Worm (Caenorhabditis elegans) whole organism, young adult: ENCODE results near the gene srj-10.

Source experiments
- D2030.7 ChIP-seq: fragments of 200-800 bp; sonication (Bioruptor generic); IDR thresholded peaks from 2 replicates; pipeline ENCODE4 v1.3.6; 2022; ENCODE audit warnings: missing genetic modification reagents, missing genetic modification characterization, missing compliant biosample characterization
- F10E7.11 ChIP-seq: sonication (generic microtip); optimal IDR thresholded peaks from 2 replicates; lab custom pipeline; 2017; ENCODE audit warnings: mild to moderate bottlenecking, missing genetic modification characterization, moderate library complexity, missing compliant biosample characterization
- F23B12.7 ChIP-seq: sonication (generic microtip); optimal IDR thresholded peaks from 2 replicates; lab custom pipeline; 2017; ENCODE audit warnings: missing genetic modification characterization, mild to moderate bottlenecking, missing compliant biosample characterization, antibody characterized with exemption, moderate library complexity; ENCODE audit not compliant: insufficient read depth
- K11D2.4 ChIP-seq: fragments of 200-800 bp; sonication (Bioruptor generic); IDR thresholded peaks from 2 replicates; pipeline ENCODE4 v1.3.6; 2022; ENCODE audit warnings: missing genetic modification reagents, missing genetic modification characterization, missing compliant biosample characterization
- T07F8.4 ChIP-seq: sonication (generic microtip); optimal IDR thresholded peaks from 2 replicates; lab custom pipeline; 2016; ENCODE audit warnings: mild to moderate bottlenecking, missing genetic modification characterization, moderate library complexity, missing compliant biosample characterization
- Y56A3A.18 ChIP-seq: fragments of 200-800 bp; sonication (Bioruptor generic); IDR thresholded peaks from 2 replicates; pipeline ENCODE4 v1.3.6; 2022; ENCODE audit warnings: missing genetic modification reagents, missing genetic modification characterization, missing compliant biosample characterization
- akir-1 ChIP-seq: fragments of 200-800 bp; sonication (Bioruptor generic); optimal IDR thresholded peaks from 2 replicates; lab custom pipeline; 2018; ENCODE audit warnings: mild to moderate bottlenecking, missing genetic modification characterization, moderate library complexity, missing compliant biosample characterization
- aptf-2 ChIP-seq: fragments of 200-800 bp; sonication (Bioruptor generic); conservative IDR thresholded peaks from 2 replicates; pipeline ENCODE4 v1.3.6; 2022; ENCODE audit warnings: missing genetic modification reagents, missing genetic modification characterization, missing compliant biosample characterization
- aptf-3 ChIP-seq: fragments of 200-800 bp; sonication (Bioruptor generic); IDR thresholded peaks from 2 replicates; pipeline ENCODE4 v1.3.6; 2022; ENCODE audit warnings: missing genetic modification characterization, missing compliant biosample characterization
- athp-1 ChIP-seq: sonication (generic microtip); optimal IDR thresholded peaks from 2 replicates; lab custom pipeline; 2017; ENCODE audit warnings: mild to moderate bottlenecking, missing genetic modification characterization, missing compliant biosample characterization
- cebp-1 ChIP-seq, 2 experiments: fragments of 200-800 bp in 1 of 2; sonication (Bioruptor generic) in 1 of 2; sonication (generic microtip) in 1 of 2; IDR thresholded peaks in 1 of 2; optimal IDR thresholded peaks in 1 of 2; 2 replicates each; pipeline versions ENCODE4 v1.3.6 to Lab custom; 2017 to 2022; ENCODE audit warnings: missing compliant biosample characterization in 2 of 2, missing genetic modification characterization in 2 of 2, mild to moderate bottlenecking in 1 of 2, missing genetic modification reagents in 1 of 2, moderate library complexity in 1 of 2
- ceh-58 ChIP-seq: fragments of 200-800 bp; sonication (Bioruptor generic); IDR thresholded peaks from 2 replicates; pipeline ENCODE4 v1.3.6; 2022; ENCODE audit warnings: missing genetic modification characterization, missing compliant biosample characterization
- dox-1 ChIP-seq: fragments of 200-800 bp; sonication (Bioruptor generic); IDR thresholded peaks from 2 replicates; pipeline ENCODE4 v1.3.6; 2022; ENCODE audit warnings: missing genetic modification reagents, missing genetic modification characterization, missing compliant biosample characterization
- dpff-1 ChIP-seq: sonication (generic microtip); optimal IDR thresholded peaks from 2 replicates; lab custom pipeline; 2017; ENCODE audit warnings: mild to moderate bottlenecking, missing genetic modification characterization, missing compliant biosample characterization
- egl-18 ChIP-seq: fragments of 200-800 bp; sonication (Bioruptor generic); IDR thresholded peaks from 2 replicates; pipeline ENCODE4 v1.3.6; 2022; ENCODE audit warnings: missing genetic modification reagents, missing genetic modification characterization, missing compliant biosample characterization
- egrh-3 ChIP-seq: fragments of 200-800 bp; sonication (Bioruptor generic); IDR thresholded peaks from 2 replicates; pipeline ENCODE4 v1.3.6; 2022; ENCODE audit warnings: missing genetic modification reagents, missing genetic modification characterization, missing compliant biosample characterization
- ets-4 ChIP-seq: fragments of 200-800 bp; sonication (Bioruptor generic); optimal IDR thresholded peaks from 2 replicates; lab custom pipeline; 2018; ENCODE audit warnings: mild to moderate bottlenecking, missing genetic modification characterization, missing compliant biosample characterization
- hlh-12 ChIP-seq: sonication (generic microtip); optimal IDR thresholded peaks from 2 replicates; lab custom pipeline; 2016; ENCODE audit warnings: missing genetic modification characterization, missing compliant biosample characterization
- hrde-1 ChIP-seq: sonication (generic microtip); optimal IDR thresholded peaks from 2 replicates; lab custom pipeline; 2016; ENCODE audit warnings: missing genetic modification characterization, mild to moderate bottlenecking, missing compliant biosample characterization, moderate library complexity, missing genotype, missing genetic modification reagents, borderline replicate concordance
- lin-40 ChIP-seq: sonication (generic microtip); optimal IDR thresholded peaks from 2 replicates; lab custom pipeline; 2016; ENCODE audit warnings: missing genetic modification characterization, mild to moderate bottlenecking, missing compliant biosample characterization, missing genotype, missing genetic modification reagents
- lir-1 ChIP-seq: fragments of 200-800 bp; sonication (Bioruptor generic); conservative IDR thresholded peaks from 2 replicates; pipeline ENCODE4 v1.3.6; 2022; ENCODE audit warnings: missing genetic modification reagents, missing genetic modification characterization, missing compliant biosample characterization
- lsl-1 ChIP-seq: fragments of 200-800 bp; sonication (Bioruptor generic); optimal IDR thresholded peaks from 2 replicates; lab custom pipeline; 2018; ENCODE audit warnings: mild to moderate bottlenecking, missing genetic modification characterization, moderate library complexity, missing compliant biosample characterization
- madf-10 ChIP-seq: sonication (generic microtip); optimal IDR thresholded peaks from 2 replicates; lab custom pipeline; 2016; ENCODE audit warnings: mild to moderate bottlenecking, missing genetic modification characterization, missing compliant biosample characterization
- madf-6 ChIP-seq: fragments of 200-800 bp; sonication (Bioruptor generic); IDR thresholded peaks from 2 replicates; pipeline ENCODE4 v1.3.6; 2022; ENCODE audit warnings: missing genetic modification reagents, missing genetic modification characterization, missing compliant biosample characterization
- mel-28 ChIP-seq: sonication (generic microtip); optimal IDR thresholded peaks from 2 replicates; lab custom pipeline; 2016; ENCODE audit warnings: borderline replicate concordance, mild to moderate bottlenecking, missing genetic modification characterization, missing compliant biosample characterization
- nfya-2 ChIP-seq: fragments of 200-800 bp; sonication (Bioruptor generic); IDR thresholded peaks from 2 replicates; pipeline ENCODE4 v1.3.6; 2022; ENCODE audit warnings: missing genetic modification reagents, missing genetic modification characterization, missing compliant biosample characterization
- nfyb-1 ChIP-seq: fragments of 200-800 bp; sonication (Bioruptor generic); IDR thresholded peaks from 2 replicates; pipeline ENCODE4 v1.3.6; 2022; ENCODE audit warnings: missing genetic modification reagents, missing genetic modification characterization, missing compliant biosample characterization
- nhr-27 ChIP-seq: fragments of 200-800 bp; sonication (Bioruptor generic); optimal IDR thresholded peaks from 2 replicates; lab custom pipeline; 2018; ENCODE audit warnings: mild to moderate bottlenecking, missing genetic modification characterization, moderate library complexity, missing compliant biosample characterization
- nhr-80 ChIP-seq: sonication (generic microtip); optimal IDR thresholded peaks from 2 replicates; lab custom pipeline; 2016; ENCODE audit warnings: missing genetic modification characterization, missing compliant biosample characterization
- pbrm-1 ChIP-seq: fragments of 200-800 bp; sonication (Bioruptor generic); IDR thresholded peaks from 2 replicates; pipeline ENCODE4 v1.3.6; 2022; ENCODE audit warnings: missing genetic modification reagents, missing genetic modification characterization, missing compliant biosample characterization
- sea-2 ChIP-seq: fragments of 200-800 bp; sonication (Bioruptor generic); IDR thresholded peaks from 2 replicates; pipeline ENCODE4 v1.3.6; 2022; ENCODE audit warnings: missing genetic modification characterization, missing compliant biosample characterization
- somi-1 ChIP-seq: fragments of 200-800 bp; sonication (Bioruptor generic); optimal IDR thresholded peaks from 2 replicates; lab custom pipeline; 2018; ENCODE audit warnings: mild to moderate bottlenecking, missing genetic modification characterization, missing compliant biosample characterization
- sptf-2 ChIP-seq: fragments of 200-800 bp; sonication (Bioruptor generic); optimal IDR thresholded peaks from 2 replicates; lab custom pipeline; 2018; ENCODE audit warnings: mild to moderate bottlenecking, missing genetic modification characterization, missing compliant biosample characterization
- unc-130 ChIP-seq: sonication (generic microtip); optimal IDR thresholded peaks from 2 replicates; lab custom pipeline; 2016; ENCODE audit warnings: missing genetic modification reagents, missing genetic modification characterization, missing compliant biosample characterization
- ztf-25 ChIP-seq: fragments of 200-800 bp; sonication (Bioruptor generic); IDR thresholded peaks from 2 replicates; pipeline ENCODE4 v1.3.6; 2022; ENCODE audit warnings: missing genetic modification reagents, missing genetic modification characterization, missing compliant biosample characterization

srj-10 gene

DNA sequence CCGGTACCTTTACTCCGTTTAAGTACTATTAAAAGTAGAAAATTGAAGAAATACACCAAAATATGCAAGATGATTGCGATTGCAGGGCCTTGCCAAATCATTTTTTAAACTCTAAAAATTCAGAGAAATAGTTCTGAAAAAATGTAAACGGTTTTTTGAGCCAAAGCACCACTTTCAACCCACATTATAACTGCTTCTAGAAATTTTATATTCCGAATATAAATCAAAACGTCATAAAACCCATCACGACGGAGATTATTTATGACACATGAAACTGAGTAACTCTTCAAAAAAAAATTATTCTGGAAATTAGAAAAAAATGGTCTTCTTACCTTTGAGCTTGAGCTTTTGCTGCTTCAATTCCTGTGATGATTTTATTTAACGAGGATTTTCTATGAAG, 40.5 kb upstream of the srj-10 start, which contains the start of gene srxa-16:
srxa-16 (minus strand) TSS at position 101 of the 400 bp plus-strand sequence.
- TF ChIP-seq nfya-2 (GFP tag; lab: Robert Waterston, UW) = no peak
- no peak for TF ChIP-seq aptf-3
- no peak for TF ChIP-seq lir-1
- no peak for TF ChIP-seq egl-18 (GFP tag; lab: Robert Waterston, UW)
- no peak for TF ChIP-seq unc-130
- TF ChIP-seq madf-10 = no peak
- no peak for TF ChIP-seq cebp-1 (GFP tag; IDR thresholded peaks at IDR 0.05; lab: Robert Waterston, UW)
- no peak for TF ChIP-seq cebp-1 (tag; optimal IDR thresholded peaks at IDR 0.05; lab: Kevin White, UChicago)
- no peak for TF ChIP-seq lin-40 (tag; lab: Kevin White, UChicago)
- no peak for TF ChIP-seq F10E7.11 (tag; lab: Kevin White, UChicago)
- TF ChIP-seq, all 124 proteins: peak for 0

- TF ChIP-seq lsl-1 (GFP tag; lab: Kevin White, UChicago) (no peak), T07F8.4 (tag; lab: Kevin White, UChicago) (no peak), egrh-3 (no peak), K11D2.4 (GFP tag; lab: Robert Waterston, UW) (no peak), aptf-2 (GFP tag; lab: Robert Waterston, UW) (no peak), somi-1 (no peak), ets-4 (GFP tag; lab: Kevin White, UChicago) (no peak), Y56A3A.18 (GFP tag; lab: Robert Waterston, UW) (no peak), D2030.7 (GFP tag; lab: Robert Waterston, UW) (no peak)
- TF ChIP-seq, all 124 proteins: peak for 0
Observed at ce11 chrV:16103594-16103993, 29.8 kb upstream of the srj-10 start, which contains the start of gene argk-1. TSS of gene argk-1 (plus strand) at chrV:16103894.

ce11 chrV:16100103-16100730, 26.5 kb upstream of the srj-10 start, which contains the start of gene cth-1:
TSS of gene cth-1 (plus strand) at chrV:16100680.
- TF ChIP-seq dpff-1 (tag; lab: Kevin White, UChicago) (no peak), nhr-80 (tag; lab: Kevin White, UChicago) (peak; percentile 68)

DNA sequence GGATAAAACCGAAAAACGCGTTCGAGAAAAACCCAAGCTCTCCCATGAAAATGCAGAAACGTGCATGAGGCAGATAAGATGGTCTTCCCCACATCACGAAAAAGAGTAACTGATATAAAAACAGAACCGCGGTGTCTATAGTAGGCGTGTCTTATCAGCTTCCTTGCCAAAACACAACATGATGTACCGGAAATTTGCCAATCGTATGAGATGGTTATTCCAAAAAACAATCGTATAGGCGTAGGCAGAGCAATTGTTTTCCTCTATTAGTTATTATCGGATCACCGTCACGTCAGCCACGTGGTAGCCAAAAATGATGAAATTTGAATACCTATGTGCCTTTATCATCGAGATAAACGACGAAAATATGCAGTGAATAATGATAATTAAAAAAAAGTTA, 25.7 kb upstream of the srj-10 start, which contains the start of gene str-7:
str-7 (minus strand) TSS at position 101 of the 400 bp plus-strand sequence.
- no peak for TF ChIP-seq F23B12.7
- no peak for TF ChIP-seq athp-1
- no peak for TF ChIP-seq dox-1
- TF ChIP-seq unc-130 = no peak
- no peak for TF ChIP-seq ztf-25 (GFP tag; lab: Robert Waterston, UW)
- no peak for TF ChIP-seq akir-1
- TF ChIP-seq sptf-2 (GFP tag; lab: Kevin White, UChicago) = no peak
- no peak for TF ChIP-seq sea-2 (GFP tag; lab: Robert Waterston, UW)
- no peak for TF ChIP-seq nhr-27 (tag; lab: Kevin White, UChicago)
- no peak for TF ChIP-seq pbrm-1
- TF ChIP-seq ceh-58 (GFP tag; lab: Robert Waterston, UW) = no peak
- no peak for TF ChIP-seq nfyb-1
- no peak for TF ChIP-seq madf-6 (GFP tag; lab: Robert Waterston, UW)
- no peak for TF ChIP-seq hrde-1 (tag; lab: Kevin White, UChicago)
- TF ChIP-seq mel-28 (tag; lab: Kevin White, UChicago) = no peak
- TF ChIP-seq lin-40 (tag; lab: Kevin White, UChicago) = no peak
- TF ChIP-seq hlh-12 (tag; lab: Kevin White, UChicago) = no peak
